Worm (Caenorhabditis elegans): ENCODE results near the gene pal-1.
"Not testable (repeated sequence)": the region's sequence is repeated elsewhere in the genome, so short reads cannot be mapped to it uniquely, and the experiment has no call there.

DNA sequence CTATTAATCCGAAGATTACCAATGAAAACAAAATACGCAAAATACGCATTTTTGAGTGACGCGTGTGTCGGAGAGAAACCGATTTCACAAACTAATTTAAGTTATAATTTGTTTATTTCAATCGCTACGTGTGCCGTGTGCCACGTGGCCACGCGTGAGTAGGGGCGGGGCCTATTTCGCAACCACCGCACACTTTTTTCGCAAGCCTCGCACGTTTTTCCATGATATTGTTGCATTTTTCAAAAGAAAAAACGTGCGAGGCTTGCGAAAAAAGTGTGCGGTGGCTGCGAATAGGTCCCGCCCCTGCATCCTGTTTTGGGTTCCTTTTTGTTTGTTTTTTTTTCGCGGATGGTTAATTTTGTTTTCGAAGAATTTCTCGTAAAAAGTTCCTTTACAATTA lies 24.2 kb downstream of the pal-1 start, which contains the start of gene enu-3.2:
- TF ChIP-seq nhr-6 (tag; optimal IDR thresholded peaks at IDR 0.05); ces-1 (GFP tag; optimal IDR thresholded peaks at IDR 0.05); lin-39 (tag; optimal IDR thresholded peaks at IDR 0.05); nhr-102 (tag; optimal IDR thresholded peaks at IDR 0.05); madf-9 (GFP tag; conservative IDR thresholded peaks at IDR 0.05); nhr-77 (tag; optimal IDR thresholded peaks at IDR 0.05); unc-62 (GFP tag; optimal IDR thresholded peaks at IDR 0.05 in 1 of 2); unc-62 (tag; optimal IDR thresholded peaks at IDR 0.05); ceh-82 (tag; optimal IDR thresholded peaks at IDR 0.05); gei-8 (GFP tag; optimal IDR thresholded peaks at IDR 0.05); nhr-10 (tag; optimal IDR thresholded peaks at IDR 0.05); zfp-3 (GFP tag; conservative IDR thresholded peaks at IDR 0.05); snpc-4 (tag; optimal IDR thresholded peaks at IDR 0.05); daf-19 (GFP tag; conservative IDR thresholded peaks at IDR 0.05); madf-5 (GFP tag; IDR thresholded peaks at IDR 0.05): not testable (repeated sequence)
